Worm (Caenorhabditis elegans) whole organism, L2 larva: ENCODE data around the gene snf-9.

Experiments used
- C34F6.9 ChIP-seq: fragments of 150-350 bp; optimal IDR thresholded peaks from 2 replicates; lab custom pipeline; 2014; ENCODE audit warnings: missing biosample characterization, missing genetic modification characterization
- R02D3.7 ChIP-seq: fragments of 150-350 bp; optimal IDR thresholded peaks from 2 replicates; lab custom pipeline; 2014; ENCODE audit warnings: missing biosample characterization, missing genetic modification characterization
- alr-1 ChIP-seq: fragments of 150-350 bp; optimal IDR thresholded peaks from 2 replicates; lab custom pipeline; 2014; ENCODE audit warnings: missing biosample characterization, missing genetic modification characterization
- ama-1 ChIP-seq: fragments of 150-350 bp; optimal IDR thresholded peaks from 2 replicates; lab custom pipeline; 2018; ENCODE audit warnings: inconsistent platforms
- crh-2 ChIP-seq: sonication (generic microtip); optimal IDR thresholded peaks from 2 replicates; lab custom pipeline; 2017; ENCODE audit warnings: missing biosample characterization, missing genetic modification characterization
- dmd-4 ChIP-seq: sonication (generic microtip); optimal IDR thresholded peaks from 2 replicates; lab custom pipeline; 2017; ENCODE audit warnings: missing biosample characterization, missing genetic modification characterization
- elt-3 ChIP-seq: sonication (generic microtip); optimal IDR thresholded peaks from 2 replicates; lab custom pipeline; 2017; ENCODE audit warnings: missing biosample characterization, missing genetic modification characterization
- fos-1 ChIP-seq: fragments of 150-350 bp; optimal IDR thresholded peaks from 2 replicates; lab custom pipeline; 2014; ENCODE audit warnings: missing biosample characterization, missing genetic modification characterization
- lin-13 ChIP-seq: fragments of 150-350 bp; optimal IDR thresholded peaks from 2 replicates; lab custom pipeline; 2014; ENCODE audit warnings: missing biosample characterization, missing genetic modification reagents, missing genetic modification characterization
- lsy-2 ChIP-seq, 2 experiments: fragments of 150-350 bp in 1 of 2; sonication (generic microtip) in 1 of 2; optimal IDR thresholded peaks; 2 replicates each; lab custom pipeline; 2014 to 2017; ENCODE audit warnings: missing biosample characterization in 2 of 2, missing genetic modification characterization in 2 of 2
- mab-5 ChIP-seq: fragments of 150-350 bp; optimal IDR thresholded peaks from 2 replicates; lab custom pipeline; 2014; ENCODE audit warnings: missing biosample characterization, missing genetic modification characterization
- mdl-1 ChIP-seq, 2 experiments: fragments of 150-350 bp in 1 of 2; sonication (generic microtip) in 1 of 2; optimal IDR thresholded peaks; 2 replicates each; lab custom pipeline; 2017; ENCODE audit warnings: missing biosample characterization in 2 of 2, missing genetic modification characterization in 2 of 2
- nhr-10 ChIP-seq: sonication (generic microtip); optimal IDR thresholded peaks from 2 replicates; lab custom pipeline; 2017; ENCODE audit warnings: missing biosample characterization, missing genetic modification characterization
- nhr-12 ChIP-seq: fragments of 150-350 bp; optimal IDR thresholded peaks from 2 replicates; lab custom pipeline; 2014; ENCODE audit warnings: missing biosample characterization, missing genetic modification characterization
- nhr-129 ChIP-seq: fragments of 150-350 bp; optimal IDR thresholded peaks from 2 replicates; lab custom pipeline; 2014; ENCODE audit warnings: missing biosample characterization, missing genetic modification characterization
- nhr-23 ChIP-seq: fragments of 150-350 bp; optimal IDR thresholded peaks from 2 replicates; lab custom pipeline; 2014; ENCODE audit warnings: missing biosample characterization, missing genetic modification reagents, missing genetic modification characterization
- nhr-25 ChIP-seq: fragments of 150-350 bp; sonication (generic microtip); optimal IDR thresholded peaks from 3 replicates; lab custom pipeline; 2014; ENCODE audit warnings: missing biosample characterization, missing genetic modification characterization
- nhr-77 ChIP-seq: fragments of 150-350 bp; optimal IDR thresholded peaks from 2 replicates; lab custom pipeline; 2014; ENCODE audit warnings: missing biosample characterization, missing genetic modification characterization
- skn-1 ChIP-seq: sonication (generic microtip); optimal IDR thresholded peaks from 2 replicates; lab custom pipeline; 2017; ENCODE audit warnings: missing biosample characterization, missing genetic modification characterization
- sma-9 ChIP-seq, 2 experiments: fragments of 150-350 bp in 1 of 2; sonication (generic microtip) in 1 of 2; optimal IDR thresholded peaks; 2 replicates each; lab custom pipeline; 2014 to 2016; ENCODE audit warnings: missing genetic modification characterization in 2 of 2, mild to moderate bottlenecking in 1 of 2, missing biosample characterization in 1 of 2, missing compliant biosample characterization in 1 of 2, missing genetic modification reagents in 1 of 2, moderate library complexity in 1 of 2
- snpc-4 ChIP-seq: fragments of 150-350 bp; optimal IDR thresholded peaks from 2 replicates; lab custom pipeline; 2014; ENCODE audit warnings: missing biosample characterization, missing genetic modification characterization
- unc-39 ChIP-seq: fragments of 150-350 bp; optimal IDR thresholded peaks from 2 replicates; lab custom pipeline; 2014; ENCODE audit warnings: missing biosample characterization, missing genetic modification characterization
- unc-55 ChIP-seq: fragments of 150-350 bp; sonication (generic microtip); optimal IDR thresholded peaks from 3 replicates; lab custom pipeline; 2014; ENCODE audit warnings: missing biosample characterization, missing genetic modification reagents, missing genetic modification characterization
- zag-1 ChIP-seq: fragments of 150-350 bp; optimal IDR thresholded peaks from 2 replicates; lab custom pipeline; 2014; ENCODE audit warnings: missing biosample characterization, missing genetic modification characterization
- ztf-4 ChIP-seq: fragments of 150-350 bp; optimal IDR thresholded peaks from 2 replicates; lab custom pipeline; 2014; ENCODE audit warnings: missing biosample characterization, missing genetic modification characterization

The snf-9 gene

ce11 chrIV:17281060-17282021, 30.6 kb upstream of the snf-9 start (continued):
- TF ChIP-seq unc-39 (tag; lab: Kevin White, UChicago) (no peak), sma-9 (GFP tag; optimal IDR thresholded peaks at IDR 0.05; lab: Kevin White, UChicago) (peak; percentile 52), sma-9 (tag; optimal IDR thresholded peaks at IDR 0.05; lab: Kevin White, UChicago) (no peak), snpc-4 (tag; lab: Kevin White, UChicago) (peak; percentile 38), dmd-4 (tag; lab: Kevin White, UChicago) (no peak), nhr-23 (no peak), mab-5 (tag; lab: Kevin White, UChicago) (no peak), R02D3.7 (no peak), mdl-1 (tag; optimal IDR thresholded peaks at IDR 0.05; lab: Kevin White, UChicago) (no peak)

- no peak for TF ChIP-seq lsy-2 (tag; optimal IDR thresholded peaks at IDR 0.05; lab: Kevin White, UChicago)
Measured at ce11 chrIV:17284099-17284498, 27.8 kb upstream of the snf-9 start, which contains the start of gene nra-1. Gene nra-1 (minus strand): TSS chrIV:17284199.

- TF ChIP-seq nhr-77 (tag; lab: Kevin White, UChicago): no peak
- peak; percentile 7 for TF ChIP-seq lin-13 (GFP tag; lab: Kevin White, UChicago)
- TF ChIP-seq nhr-10: no peak
- TF ChIP-seq sma-9 (GFP tag; optimal IDR thresholded peaks at IDR 0.05; lab: Kevin White, UChicago): peak; percentile 66
- TF ChIP-seq sma-9 (tag; optimal IDR thresholded peaks at IDR 0.05; lab: Kevin White, UChicago): no peak
- peak; percentile 31 for TF ChIP-seq zag-1 (tag; lab: Kevin White, UChicago)
- TF ChIP-seq crh-2 (tag; lab: Kevin White, UChicago): peak; percentile 69
- peak; percentile 52 for TF ChIP-seq C34F6.9 (tag; lab: Kevin White, UChicago)
- peak in 1 of 2 experiments; percentile 56 for TF ChIP-seq lsy-2 (tag; optimal IDR thresholded peaks at IDR 0.05; lab: Kevin White, UChicago)
- peak; percentile 91 for TF ChIP-seq unc-55 (GFP tag; lab: Kevin White, UChicago)
- TF ChIP-seq nhr-129 (tag; lab: Kevin White, UChicago): peak; percentile 50
- TF ChIP-seq nhr-25 (tag; lab: Kevin White, UChicago): no peak
- TF ChIP-seq ztf-4 (tag; lab: Kevin White, UChicago): peak; percentile 18
Measured at ce11 chrIV:17285263-17285662, 26.7 kb upstream of the snf-9 start.

- peak; percentile 55 for TF ChIP-seq nhr-129 (tag; lab: Kevin White, UChicago)
- no peak for TF ChIP-seq nhr-77 (tag; lab: Kevin White, UChicago)
Measured at ce11 chrIV:17287908-17288675, 23.9 kb upstream of the snf-9 start, which contains the start of gene zipt-7.1. Gene zipt-7.1 (minus strand): TSS chrIV:17288139.

- TF ChIP-seq nhr-12 (tag; lab: Kevin White, UChicago): no peak
- TF ChIP-seq unc-55 (GFP tag; lab: Kevin White, UChicago): peak; percentile 4
Measured at ce11 chrIV:17291629-17292199, 20.2 kb upstream of the snf-9 start, which contains the start of the genes T28F3.11 and slc-17.4. Gene T28F3.11 (minus strand): TSS chrIV:17291679. Gene slc-17.4 (minus strand): TSS chrIV:17291733.

ce11 chrIV:17292350-17292749, 19.6 kb upstream of the snf-9 start:
- peak; percentile 43 for TF ChIP-seq nhr-129 (tag; lab: Kevin White, UChicago)
- TF ChIP-seq skn-1: no peak
- TF ChIP-seq ama-1 (lab: Kevin White, UChicago): no peak
- peak; percentile 23 for TF ChIP-seq fos-1 (tag; lab: Kevin White, UChicago)
- TF ChIP-seq, all 48 proteins: peak for 2

- no peak for TF ChIP-seq alr-1 (tag; lab: Kevin White, UChicago)
- TF ChIP-seq elt-3 (tag; lab: Kevin White, UChicago): no peak
- no peak for TF ChIP-seq C34F6.9 (tag; lab: Kevin White, UChicago)
- TF ChIP-seq unc-55 (GFP tag; lab: Kevin White, UChicago): peak; percentile 11
Measured at ce11 chrIV:17293068-17293467, 18.9 kb upstream of the snf-9 start.
